Worm (Caenorhabditis elegans) whole organism, L4 larva: Measurements from ENCODE around the gene pfk-1.2.

ENCODE experiments used
- F10B5.3 ChIP-seq: sonication (generic microtip); optimal IDR thresholded peaks from 2 replicates; lab custom pipeline; 2016; ENCODE audit warnings: mild to moderate bottlenecking, missing genetic modification characterization, missing compliant biosample characterization
- F26F4.8 ChIP-seq: fragments of 200-800 bp; sonication (Bioruptor generic); conservative IDR thresholded peaks from 2 replicates; pipeline ENCODE4 v1.3.6; 2022; ENCODE audit warnings: missing genetic modification characterization, missing compliant biosample characterization
- F44E2.7 ChIP-seq: fragments of 200-800 bp; sonication (Bioruptor generic); IDR thresholded peaks from 2 replicates; pipeline ENCODE4 v2.1.2; 2022; ENCODE audit warnings: missing genetic modification characterization, missing compliant biosample characterization
- F49E8.2 ChIP-seq: sonication (generic microtip); optimal IDR thresholded peaks from 2 replicates; lab custom pipeline; 2016; ENCODE audit warnings: missing compliant biosample characterization, mild to moderate bottlenecking, missing genetic modification characterization, borderline replicate concordance
- ZK337.2 ChIP-seq: fragments of 200-800 bp; sonication (Bioruptor generic); IDR thresholded peaks from 2 replicates; pipeline ENCODE4 v1.3.6; 2022; ENCODE audit warnings: missing genetic modification reagents, missing genetic modification characterization, missing compliant biosample characterization
- attf-4 ChIP-seq: sonication (generic microtip); optimal IDR thresholded peaks from 3 replicates; lab custom pipeline; 2017; ENCODE audit warnings: missing biosample characterization, missing genetic modification characterization
- ceh-20 ChIP-seq: fragments of 200-800 bp; sonication (Bioruptor generic); IDR thresholded peaks from 2 replicates; pipeline ENCODE4 v1.3.6; 2022; ENCODE audit warnings: missing genetic modification reagents, missing genetic modification characterization, missing compliant biosample characterization
- ceh-32 ChIP-seq: sonication (generic microtip); optimal IDR thresholded peaks from 2 replicates; lab custom pipeline; 2016; ENCODE audit warnings: mild to moderate bottlenecking, missing genetic modification characterization, missing compliant biosample characterization; ENCODE audit not compliant: poor library complexity
- ctbp-1 ChIP-seq: fragments of 200-800 bp; sonication (Bioruptor generic); IDR thresholded peaks from 2 replicates; pipeline ENCODE4 v1.3.6; 2022; ENCODE audit warnings: missing genetic modification reagents, missing genetic modification characterization, missing compliant biosample characterization
- daf-16 ChIP-seq, 3 experiments: sonication (generic microtip); optimal IDR thresholded peaks; 2 replicates each; lab custom pipeline; 2016 to 2017; ENCODE audit warnings: missing genetic modification characterization in 3 of 3, missing genetic modification reagents in 3 of 3, mild to moderate bottlenecking in 2 of 3, missing compliant biosample characterization in 2 of 3, missing biosample characterization in 1 of 3, moderate library complexity in 1 of 3
- duxl-1 ChIP-seq: sonication (generic microtip); optimal IDR thresholded peaks from 2 replicates; lab custom pipeline; 2016; ENCODE audit warnings: mild to moderate bottlenecking, missing genetic modification characterization, moderate library complexity, missing compliant biosample characterization; ENCODE audit not compliant: poor library complexity
- dve-1 ChIP-seq: sonication (generic microtip); optimal IDR thresholded peaks from 2 replicates; lab custom pipeline; 2017; ENCODE audit warnings: antibody characterized with exemption, mild to moderate bottlenecking, missing genetic modification characterization, missing compliant biosample characterization; ENCODE audit not compliant: insufficient read depth
- egl-43 ChIP-seq: fragments of 200-800 bp; sonication (Bioruptor generic); IDR thresholded peaks from 2 replicates; pipeline ENCODE4 v1.3.6; 2022; ENCODE audit warnings: missing genetic modification reagents, missing genetic modification characterization, missing compliant biosample characterization
- fkh-10 ChIP-seq: fragments of 150-350 bp; optimal IDR thresholded peaks from 2 replicates; lab custom pipeline; 2014; ENCODE audit warnings: missing biosample characterization, missing genetic modification reagents, missing genetic modification characterization
- hif-1 ChIP-seq, 2 experiments: sonication (generic microtip); optimal IDR thresholded peaks; 2 replicates each; lab custom pipeline; 2016 to 2017; ENCODE audit warnings: missing compliant biosample characterization in 2 of 2, missing genetic modification characterization in 2 of 2, missing genetic modification reagents in 2 of 2, missing genotype in 2 of 2, mild to moderate bottlenecking in 1 of 2
- hlh-11 ChIP-seq: fragments of 200-800 bp; sonication (Bioruptor generic); optimal IDR thresholded peaks from 2 replicates; lab custom pipeline; 2018; ENCODE audit warnings: mild to moderate bottlenecking, missing genetic modification characterization, missing compliant biosample characterization
- hlh-30 ChIP-seq: sonication (generic microtip); optimal IDR thresholded peaks from 2 replicates; lab custom pipeline; 2017; ENCODE audit warnings: antibody characterized with exemption, mild to moderate bottlenecking, missing genetic modification characterization, missing compliant biosample characterization; ENCODE audit not compliant: insufficient read depth
- hmg-1.1 ChIP-seq: fragments of 200-800 bp; sonication (Bioruptor generic); IDR thresholded peaks from 2 replicates; pipeline ENCODE4 v1.3.6; 2022; ENCODE audit warnings: missing genetic modification reagents, missing genetic modification characterization, missing compliant biosample characterization
- lim-7 ChIP-seq: fragments of 200-800 bp; sonication (Bioruptor generic); IDR thresholded peaks from 2 replicates; pipeline ENCODE4 v1.3.6; 2022; ENCODE audit warnings: missing genetic modification characterization, missing compliant biosample characterization
- lin-1 ChIP-seq: fragments of 200-800 bp; sonication (Bioruptor generic); IDR thresholded peaks from 2 replicates; pipeline ENCODE4 v1.3.6; 2022; ENCODE audit warnings: missing genetic modification reagents, missing genetic modification characterization, missing compliant biosample characterization
- lin-29 ChIP-seq: fragments of 200-800 bp; sonication (Bioruptor generic); IDR thresholded peaks from 2 replicates; pipeline ENCODE4 v1.3.6; 2022; ENCODE audit warnings: missing genetic modification reagents, missing genetic modification characterization, missing compliant biosample characterization
- lin-38 ChIP-seq: fragments of 200-800 bp; sonication (Bioruptor generic); IDR thresholded peaks from 2 replicates; pipeline ENCODE4 v1.3.6; 2022; ENCODE audit warnings: missing genetic modification reagents, missing genetic modification characterization, missing compliant biosample characterization
- lin-39 ChIP-seq: fragments of 150-350 bp; optimal IDR thresholded peaks from 2 replicates; lab custom pipeline; 2014; ENCODE audit warnings: missing biosample characterization, missing genetic modification reagents, missing genetic modification characterization
- mdt-29 ChIP-seq: fragments of 200-800 bp; sonication (Bioruptor generic); IDR thresholded peaks from 2 replicates; pipeline ENCODE4 v1.3.6; 2022; ENCODE audit warnings: missing genetic modification reagents, missing genetic modification characterization, missing compliant biosample characterization
- mep-1 ChIP-seq: fragments of 150-350 bp; sonication (generic microtip); optimal IDR thresholded peaks from 3 replicates; lab custom pipeline; 2014; ENCODE audit warnings: missing biosample characterization, missing genetic modification characterization
- mes-2 ChIP-seq: sonication (generic microtip); optimal IDR thresholded peaks from 2 replicates; lab custom pipeline; 2016; ENCODE audit warnings: missing genotype, mild to moderate bottlenecking, missing genetic modification characterization, missing compliant biosample characterization; ENCODE audit not compliant: poor library complexity, severe bottlenecking
- mxl-2 ChIP-seq: fragments of 200-800 bp; sonication (Bioruptor generic); conservative IDR thresholded peaks from 2 replicates; pipeline ENCODE4 v1.3.6; 2022; ENCODE audit warnings: missing genetic modification reagents, missing genetic modification characterization, missing compliant biosample characterization
- nhr-111 ChIP-seq: fragments of 200-800 bp; sonication (Bioruptor generic); optimal IDR thresholded peaks from 2 replicates; lab custom pipeline; 2018; ENCODE audit warnings: mild to moderate bottlenecking, missing genetic modification characterization, missing compliant biosample characterization
- nhr-237 ChIP-seq: sonication (generic microtip); optimal IDR thresholded peaks from 2 replicates; lab custom pipeline; 2017; ENCODE audit warnings: missing biosample characterization, missing genetic modification characterization
- nhr-25 ChIP-seq: sonication (generic microtip); optimal IDR thresholded peaks from 2 replicates; lab custom pipeline; 2017; ENCODE audit warnings: missing genetic modification characterization, mild to moderate bottlenecking, missing compliant biosample characterization, antibody characterized with exemption, moderate library complexity, borderline replicate concordance; ENCODE audit not compliant: insufficient read depth
- nhr-28 ChIP-seq: fragments of 150-350 bp; optimal IDR thresholded peaks from 2 replicates; lab custom pipeline; 2014; ENCODE audit warnings: missing biosample characterization, missing genetic modification characterization
- nhr-41 ChIP-seq: fragments of 200-800 bp; sonication (Bioruptor generic); IDR thresholded peaks from 2 replicates; pipeline ENCODE4 v1.3.6; 2022; ENCODE audit warnings: missing genetic modification reagents, missing genetic modification characterization, missing compliant biosample characterization
- nhr-42 ChIP-seq: fragments of 200-800 bp; sonication (Bioruptor generic); IDR thresholded peaks from 2 replicates; pipeline ENCODE4 v1.3.6; 2022; ENCODE audit warnings: missing genetic modification characterization, missing compliant biosample characterization
- pha-4 ChIP-seq, 2 experiments: fragments of 150-350 bp in 1 of 2; fragments of 200-800 bp in 1 of 2; sonication (Bioruptor generic) in 1 of 2; IDR thresholded peaks in 1 of 2; optimal IDR thresholded peaks in 1 of 2; 2 replicates each; pipeline versions ENCODE4 v1.3.6 to Lab custom; 2014 to 2022; ENCODE audit warnings: missing genetic modification characterization in 2 of 2, missing genetic modification reagents in 2 of 2, missing biosample characterization in 1 of 2, missing compliant biosample characterization in 1 of 2
- php-3 ChIP-seq: fragments of 200-800 bp; sonication (Bioruptor generic); IDR thresholded peaks from 2 replicates; pipeline ENCODE4 v1.3.6; 2022; ENCODE audit warnings: missing genetic modification reagents, missing genetic modification characterization, missing compliant biosample characterization
- pqm-1 ChIP-seq: sonication (generic microtip); optimal IDR thresholded peaks from 2 replicates; lab custom pipeline; 2017; ENCODE audit warnings: missing biosample characterization, missing genetic modification characterization
- rbr-2 ChIP-seq: sonication (generic microtip); optimal IDR thresholded peaks from 2 replicates; lab custom pipeline; 2016; ENCODE audit warnings: missing genotype, missing genetic modification characterization, missing compliant biosample characterization
- skn-1 ChIP-seq: fragments of 150-350 bp; optimal IDR thresholded peaks from 2 replicates; lab custom pipeline; 2014; ENCODE audit warnings: missing biosample characterization, missing genetic modification characterization
- snpc-1.2 ChIP-seq: fragments of 200-800 bp; sonication (Bioruptor generic); IDR thresholded peaks from 2 replicates; pipeline ENCODE4 v1.3.6; 2022; ENCODE audit warnings: missing genetic modification reagents, missing genetic modification characterization, missing compliant biosample characterization
- spr-1 ChIP-seq: sonication (generic microtip); optimal IDR thresholded peaks from 2 replicates; lab custom pipeline; 2016; ENCODE audit warnings: mild to moderate bottlenecking, missing genetic modification characterization, missing compliant biosample characterization
- tag-97 ChIP-seq: fragments of 200-800 bp; sonication (Bioruptor generic); IDR thresholded peaks from 2 replicates; pipeline ENCODE4 v1.3.6; 2022; ENCODE audit warnings: missing genetic modification characterization, missing compliant biosample characterization
- tra-1 ChIP-seq: fragments of 200-800 bp; sonication (Bioruptor generic); IDR thresholded peaks from 2 replicates; pipeline ENCODE4 v1.3.6; 2022; ENCODE audit warnings: missing genetic modification reagents, missing genetic modification characterization, missing compliant biosample characterization
- unc-62 ChIP-seq, 3 experiments: fragments of 150-350 bp in 1 of 3; sonication (generic microtip); optimal IDR thresholded peaks in 2 of 3; peaks in 1 of 3; 1 replicate in 1 of 3; 2 replicates in 2 of 3; lab custom pipeline; 2014 to 2017; ENCODE audit warnings: missing biosample characterization in 3 of 3, missing genetic modification characterization in 3 of 3, missing genetic modification reagents in 3 of 3, missing genotype in 1 of 3
- zag-1 ChIP-seq: fragments of 150-350 bp; optimal IDR thresholded peaks from 2 replicates; lab custom pipeline; 2014; ENCODE audit warnings: missing biosample characterization, missing genetic modification characterization
- zfp-3 ChIP-seq: fragments of 200-800 bp; sonication (Bioruptor generic); conservative IDR thresholded peaks from 2 replicates; pipeline ENCODE4 v1.3.6; 2022; ENCODE audit warnings: missing genetic modification reagents, missing genetic modification characterization, missing compliant biosample characterization
- zip-11 ChIP-seq: fragments of 200-800 bp; sonication (Bioruptor generic); IDR thresholded peaks from 2 replicates; pipeline ENCODE4 v1.3.6; 2022; ENCODE audit warnings: missing genetic modification characterization, missing compliant biosample characterization
- ztf-7 ChIP-seq: fragments of 150-350 bp; optimal IDR thresholded peaks from 2 replicates; lab custom pipeline; 2014; ENCODE audit warnings: missing biosample characterization, missing genetic modification characterization

Gene pfk-1.2

ce11 chrV:9516280-9516679 lies 15.3 kb upstream of the pfk-1.2 start (continued):
- no peak for TF ChIP-seq ZK337.2 (GFP tag; lab: Robert Waterston, UW)
- no peak for TF ChIP-seq mxl-2
- TF ChIP-seq ztf-7 (tag; lab: Kevin White, UChicago), result no peak
- TF ChIP-seq zfp-3 (GFP tag; lab: Robert Waterston, UW), result no peak
- no peak for TF ChIP-seq nhr-237 (tag; lab: Kevin White, UChicago)
- no peak for TF ChIP-seq mes-2 (tag; lab: Kevin White, UChicago)
- no peak for TF ChIP-seq duxl-1
- TF ChIP-seq hlh-30, result peak; percentile 83
- TF ChIP-seq hlh-11, result peak; percentile 64
- TF ChIP-seq tag-97 (GFP tag; lab: Robert Waterston, UW), result no peak
- no peak for TF ChIP-seq lin-29
- TF ChIP-seq tra-1 (GFP tag; lab: Robert Waterston, UW), result no peak
- no peak for TF ChIP-seq zip-11 (GFP tag; lab: Robert Waterston, UW)
- no peak for TF ChIP-seq nhr-111 (GFP tag; lab: Kevin White, UChicago)
- no peak for TF ChIP-seq lin-39 (tag; lab: Kevin White, UChicago)
- no peak for TF ChIP-seq lim-7 (GFP tag; lab: Robert Waterston, UW)
- TF ChIP-seq mdt-29 (GFP tag; lab: Robert Waterston, UW), result no peak
- TF ChIP-seq zag-1 (tag; lab: Kevin White, UChicago), result no peak
- TF ChIP-seq F49E8.2 (tag; lab: Kevin White, UChicago), result no peak
- no peak for TF ChIP-seq spr-1 (tag; lab: Kevin White, UChicago)
- no peak for TF ChIP-seq ceh-32
- TF ChIP-seq php-3 (GFP tag; lab: Robert Waterston, UW), result no peak
- TF ChIP-seq nhr-25 (tag; lab: Kevin White, UChicago), result peak; percentile 46
- no peak for TF ChIP-seq pqm-1 (tag; lab: Kevin White, UChicago)
- TF ChIP-seq F10B5.3, result no peak
- TF ChIP-seq nhr-42 (GFP tag; lab: Robert Waterston, UW), result no peak
- no peak for TF ChIP-seq lin-1 (GFP tag; lab: Robert Waterston, UW)
- TF ChIP-seq mep-1 (tag; lab: Kevin White, UChicago), result peak; percentile 42
- no peak for TF ChIP-seq snpc-1.2
- TF ChIP-seq nhr-41, result no peak
- TF ChIP-seq hif-1 (tag; optimal IDR thresholded peaks at IDR 0.05; lab: Kevin White, UChicago), result no peak

- TF ChIP-seq nhr-41 (no peak), lin-38 (no peak), ceh-32 (no peak), unc-62 (GFP tag; optimal IDR thresholded peaks at IDR 0.05 in 1 of 2; lab: Kevin White, UChicago) (peak in 1 of 2 experiments; percentile 35), unc-62 (tag; optimal IDR thresholded peaks at IDR 0.05; lab: Kevin White, UChicago) (no peak), daf-16 (GFP tag; optimal IDR thresholded peaks at IDR 0.05; lab: Kevin White, UChicago) (no peak), daf-16 (tag; optimal IDR thresholded peaks at IDR 0.05; lab: Kevin White, UChicago) (no peak), pha-4 (GFP tag; IDR thresholded peaks at IDR 0.05; lab: Robert Waterston, UW) (no peak), pha-4 (tag; optimal IDR thresholded peaks at IDR 0.05; lab: Kevin White, UChicago) (no peak), mes-2 (tag; lab: Kevin White, UChicago) (no peak), hmg-1.1 (GFP tag; lab: Robert Waterston, UW) (no peak), fkh-10 (no peak), pqm-1 (tag; lab: Kevin White, UChicago) (no peak), ceh-20 (GFP tag; lab: Robert Waterston, UW) (no peak), rbr-2 (tag; lab: Kevin White, UChicago) (no peak), mxl-2 (no peak), nhr-28 (peak; percentile 39), skn-1 (no peak), lim-7 (GFP tag; lab: Robert Waterston, UW) (no peak), egl-43 (GFP tag; lab: Robert Waterston, UW) (no peak), F26F4.8 (GFP tag; lab: Robert Waterston, UW) (no peak), attf-4 (tag; lab: Kevin White, UChicago) (no peak), dve-1 (peak; percentile 24), F44E2.7 (GFP tag; lab: Robert Waterston, UW) (no peak), ctbp-1 (GFP tag; lab: Robert Waterston, UW) (no peak)
Observed at ce11 chrV:9518832-9519231, 12.8 kb upstream of the pfk-1.2 start, which contains the start of gene C50F4.8. C50F4.8 (minus strand) TSS chrV:9518859.
